Worm (Caenorhabditis elegans): ENCODE measurements around the gene Y17G9B.2.

The Y17G9B.2 gene

DNA sequence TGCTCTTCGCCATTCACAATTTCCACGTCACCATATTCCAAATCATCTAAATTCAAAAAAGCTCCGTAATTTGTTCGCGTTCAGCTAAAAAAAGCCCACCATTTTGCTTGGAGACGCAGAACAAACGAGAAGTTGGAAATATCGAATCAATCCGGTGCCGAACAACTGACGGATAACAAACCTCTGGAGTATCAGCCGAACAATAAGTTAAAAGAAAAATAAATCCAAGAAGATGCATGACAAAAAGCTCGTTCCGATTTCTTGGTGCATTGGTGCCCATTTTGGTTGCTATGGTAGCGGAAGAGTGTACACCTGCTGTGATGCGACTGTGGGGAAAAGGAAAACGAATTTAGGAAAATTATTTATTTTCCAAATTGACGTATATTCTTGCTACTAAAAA, 16.4 kb upstream of the Y17G9B.2 start, which contains the start of gene tctn-1 (continued):
- TF ChIP-seq hmg-1.2 (GFP tag; IDR thresholded peaks at IDR 0.05) (peak; percentile 22; the same call in 1 of the 2 replicates), attf-6 (GFP tag; IDR thresholded peaks at IDR 0.05) (no peak), Y56A3A.18 (GFP tag; IDR thresholded peaks at IDR 0.05) (0 out of 2 replicates have a peak, but pooled peaks have one; percentile 38), hlh-26 (GFP tag; conservative IDR thresholded peaks at IDR 0.05) (no peak), ceh-58 (GFP tag; IDR thresholded peaks at IDR 0.05) (no peak), Y79H2A.3 (GFP tag; conservative IDR thresholded peaks at IDR 0.05) (no peak), him-1 (tag; optimal IDR thresholded peaks at IDR 0.05) (no peak), tbx-9 (tag; optimal IDR thresholded peaks at IDR 0.05; ENCODE audit: borderline replicate concordance) (no peak), nhr-120 (GFP tag; IDR thresholded peaks at IDR 0.05) (no peak), F57C9.4 (tag; optimal IDR thresholded peaks at IDR 0.05) (no peak), dox-1 (GFP tag; IDR thresholded peaks at IDR 0.05) (0 out of 2 replicates have a peak, but pooled peaks have one; percentile 14), egl-18 (GFP tag; IDR thresholded peaks at IDR 0.05) (no peak), Y95B8A.8 (GFP tag; IDR thresholded peaks at IDR 0.05) (0 out of 2 replicates have a peak, but pooled peaks have one; percentile 52), zfh-2 (GFP tag; conservative IDR thresholded peaks at IDR 0.05) (no peak)

DNA sequence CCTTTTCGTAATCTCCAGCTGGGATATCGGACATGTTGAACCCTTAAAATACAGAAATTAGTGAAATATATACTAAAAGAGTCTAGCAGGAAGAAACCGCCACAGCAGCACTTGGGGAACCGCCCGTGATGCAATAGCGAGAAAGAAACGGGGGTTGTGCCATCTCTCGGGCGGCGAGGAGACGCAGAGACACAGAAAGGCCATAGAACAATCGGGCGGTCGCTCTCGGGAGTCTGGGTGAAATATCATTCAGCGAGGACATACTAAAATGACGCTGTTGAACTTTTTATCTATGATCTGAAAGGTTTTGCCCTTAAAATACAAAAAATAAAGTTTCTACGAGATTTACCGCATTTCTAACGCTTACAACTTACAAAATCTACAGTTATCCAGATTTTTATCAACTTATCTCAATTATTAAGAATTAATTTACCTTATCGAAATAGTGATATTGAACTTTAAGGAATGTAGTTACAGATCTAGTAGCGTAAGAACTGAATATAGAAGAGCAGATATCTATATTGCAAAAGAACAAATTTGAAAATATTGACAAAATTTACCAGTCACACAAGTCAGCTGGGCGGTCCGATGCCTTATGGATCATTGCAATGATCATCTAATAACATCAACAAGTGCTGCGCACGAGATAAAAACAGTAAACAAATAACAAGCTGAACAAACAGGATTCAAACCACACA, 15.4 kb upstream of the Y17G9B.2 start, which contains the start of gene cyc-2.1:
Gene cyc-2.1, minus strand, starts transcription at position 605 of the 698 bp plus-strand sequence.
- TF ChIP-seq T07F8.4 (tag; optimal IDR thresholded peaks at IDR 0.05), result no peak
- TF ChIP-seq nhr-27 (tag; optimal IDR thresholded peaks at IDR 0.05), result peak; percentile 55
- TF ChIP-seq Y53F4B.3 (GFP tag; IDR thresholded peaks at IDR 0.05), result no peak
- no peak for TF ChIP-seq lir-1 (GFP tag; conservative IDR thresholded peaks at IDR 0.05)
- peak; percentile 72 for TF ChIP-seq ztf-26 (tag; optimal IDR thresholded peaks at IDR 0.05)
- peak; percentile 88 for TF ChIP-seq B0336.3 (GFP tag; IDR thresholded peaks at IDR 0.05)
- TF ChIP-seq F33H1.4 (GFP tag; IDR thresholded peaks at IDR 0.05), result peak; percentile 41
- TF ChIP-seq ceh-40 (GFP tag; IDR thresholded peaks at IDR 0.05), result peak; percentile 49; the same call in 1 of the 2 replicates
- TF ChIP-seq ceh-91 (GFP tag; IDR thresholded peaks at IDR 0.05), result no peak
- no peak for TF ChIP-seq hlh-26 (GFP tag; conservative IDR thresholded peaks at IDR 0.05)
- no peak for TF ChIP-seq F37B4.10 (GFP tag; IDR thresholded peaks at IDR 0.05)
- no peak for TF ChIP-seq lag-1 (GFP tag; IDR thresholded peaks at IDR 0.05)
- TF ChIP-seq snpc-1.3 (tag; optimal IDR thresholded peaks at IDR 0.05; ENCODE audit: insufficient read depth), result peak; percentile 36
- TF ChIP-seq B0035.1 (tag; optimal IDR thresholded peaks at IDR 0.05), result no peak
- TF ChIP-seq Y95B8A.8 (GFP tag; IDR thresholded peaks at IDR 0.05), result peak; percentile 78
- TF ChIP-seq attf-5 (GFP tag; optimal IDR thresholded peaks at IDR 0.05), result peak; percentile 92
- TF ChIP-seq B0019.2 (GFP tag; conservative IDR thresholded peaks at IDR 0.05), result no peak
- TF ChIP-seq madf-10 (tag; optimal IDR thresholded peaks at IDR 0.05), result no peak
- peak; percentile 6 for TF ChIP-seq mes-4 (tag; optimal IDR thresholded peaks at IDR 0.05)
- TF ChIP-seq ama-1 (optimal IDR thresholded peaks at IDR 0.05), result no peak
- TF ChIP-seq ama-1 (GFP tag; optimal IDR thresholded peaks at IDR 0.05), result peak; percentile 34 to 66
- TF ChIP-seq Y79H2A.3 (GFP tag; conservative IDR thresholded peaks at IDR 0.05), result no peak
- no peak for TF ChIP-seq him-1 (tag; optimal IDR thresholded peaks at IDR 0.05)
- peak; percentile 54 for TF ChIP-seq lsl-1 (GFP tag; optimal IDR thresholded peaks at IDR 0.05)
- no peak for TF ChIP-seq rec-8 (tag; optimal IDR thresholded peaks at IDR 0.05)
- TF ChIP-seq let-607 (tag; optimal IDR thresholded peaks at IDR 0.05), result peak in 1 of 2 experiments; percentile 58
- peak; percentile 82 for TF ChIP-seq Y53G8AR.9 (GFP tag; conservative IDR thresholded peaks at IDR 0.05)
- peak; percentile 20 for TF ChIP-seq ceh-27 (GFP tag; optimal IDR thresholded peaks at IDR 0.05)
- no peak for TF ChIP-seq nfya-1 (tag; optimal IDR thresholded peaks at IDR 0.05; ENCODE audit: borderline replicate concordance, insufficient read depth)
- peak; percentile 37 for TF ChIP-seq F52B5.7 (tag; optimal IDR thresholded peaks at IDR 0.05)
- no peak for TF ChIP-seq F55B11.4 (tag; optimal IDR thresholded peaks at IDR 0.05; ENCODE audit: borderline replicate concordance, insufficient read depth)
- TF ChIP-seq sea-2 (GFP tag; IDR thresholded peaks at IDR 0.05), result no peak
- peak; percentile 69 for TF ChIP-seq hmg-1.2 (GFP tag; IDR thresholded peaks at IDR 0.05)
- TF ChIP-seq lsy-27 (tag; optimal IDR thresholded peaks at IDR 0.05; ENCODE audit: borderline replicate concordance, insufficient read depth), result no peak
- TF ChIP-seq T26A5.8 (tag; optimal IDR thresholded peaks at IDR 0.05), result no peak
- TF ChIP-seq K11D2.4 (GFP tag; IDR thresholded peaks at IDR 0.05), result 0 out of 2 replicates have a peak, but pooled peaks have one; percentile 21

Data from whole organism, young adult.